Worm (Caenorhabditis elegans): ENCODE results near the gene C44H9.7.

C44H9.7 gene

DNA sequence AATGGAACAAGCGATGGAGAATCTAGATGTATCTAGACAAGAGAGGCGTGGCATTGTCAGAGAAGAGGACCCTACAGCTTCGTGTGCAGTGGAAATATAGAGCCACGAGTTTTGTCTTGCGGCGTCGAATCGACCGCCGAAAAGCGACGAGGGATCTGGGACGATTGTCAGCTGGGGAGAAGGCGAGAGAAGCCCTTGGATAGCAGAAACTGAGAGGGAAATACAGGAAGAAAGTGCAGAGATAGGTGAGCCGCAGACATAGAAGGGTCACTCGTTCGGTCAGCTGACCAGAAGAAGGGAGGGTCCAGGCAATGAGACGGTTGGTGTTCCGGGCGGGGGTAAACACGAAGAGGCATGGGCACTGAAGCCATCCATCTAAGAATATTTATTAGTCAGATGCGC lies 40.2 kb downstream of the C44H9.7 start (continued):
- TF ChIP-seq F49E8.2 (tag; optimal IDR thresholded peaks at IDR 0.05; ENCODE audit: insufficient read depth) (no peak), lin-40 (tag; optimal IDR thresholded peaks at IDR 0.05) (peak; percentile 19), sptf-2 (GFP tag; optimal IDR thresholded peaks at IDR 0.05) (no peak), madf-10 (tag; optimal IDR thresholded peaks at IDR 0.05) (peak; percentile 81), egl-44 (GFP tag; IDR thresholded peaks at IDR 0.05) (0 out of 2 replicates have a peak, but pooled peaks have one; percentile 58), unc-130 (GFP tag; optimal IDR thresholded peaks at IDR 0.05) (no peak)

DNA sequence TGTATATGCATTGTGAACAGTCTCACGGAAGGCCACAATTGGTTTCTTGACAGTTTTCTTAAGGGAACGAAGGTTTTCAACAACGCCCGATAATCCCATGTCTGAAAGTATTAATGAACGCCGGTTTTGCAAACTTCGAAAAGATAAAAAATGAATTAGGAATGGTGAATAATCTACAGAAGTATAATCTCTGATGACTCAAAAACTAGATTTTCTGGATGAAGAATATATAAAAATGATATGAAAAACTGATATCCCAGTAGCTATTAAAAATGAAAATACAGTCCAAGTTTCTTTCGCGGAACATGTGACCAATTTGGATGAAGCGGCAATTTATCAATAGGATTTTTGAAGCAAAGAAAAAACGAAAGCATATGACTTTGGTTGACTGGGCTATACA lies 40.6 kb downstream of the C44H9.7 start, which contains the start of gene ZC443.3:
ZC443.3 (minus strand) TSS at position 101 of the 400 bp plus-strand sequence.
- TF ChIP-seq pha-4 (tag; optimal IDR thresholded peaks at IDR 0.05): no peak
- TF ChIP-seq ama-1 (optimal IDR thresholded peaks at IDR 0.05): no peak
- TF ChIP-seq ama-1 (GFP tag; optimal IDR thresholded peaks at IDR 0.05): no peak
- TF ChIP-seq pbrm-1 (GFP tag; IDR thresholded peaks at IDR 0.05): no peak
- no peak for TF ChIP-seq nhr-90 (tag; optimal IDR thresholded peaks at IDR 0.05)
- no peak for TF ChIP-seq lin-35 (GFP tag; optimal IDR thresholded peaks at IDR 0.05)
- no peak for TF ChIP-seq ceh-27 (GFP tag; optimal IDR thresholded peaks at IDR 0.05)
- no peak for TF ChIP-seq K12H6.12 (tag; optimal IDR thresholded peaks at IDR 0.05)

DNA sequence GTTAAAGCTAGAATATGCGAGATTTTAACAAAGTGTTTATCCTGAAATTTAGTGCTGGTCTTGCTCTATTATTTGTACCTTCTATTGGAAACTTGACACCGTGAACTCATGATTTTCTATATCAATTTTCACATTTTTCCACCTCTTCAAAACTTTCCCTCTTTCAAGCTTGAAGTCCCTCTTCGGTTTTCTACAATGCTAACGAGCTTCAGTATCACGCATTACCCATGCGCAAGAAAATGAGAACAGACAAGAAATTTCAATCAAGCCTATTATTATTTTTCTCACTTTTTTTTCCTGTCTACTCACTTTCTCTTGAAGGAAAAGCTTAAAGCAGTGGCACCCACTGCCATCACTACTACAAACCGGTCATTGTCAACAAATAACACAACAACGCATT lies 42.9 kb downstream of the C44H9.7 start:
- TF ChIP-seq K11D2.4 (GFP tag; IDR thresholded peaks at IDR 0.05) (0 out of 2 replicates have a peak, but pooled peaks have one; percentile 14), nhr-179 (tag; optimal IDR thresholded peaks at IDR 0.05) (no peak), lir-1 (GFP tag; conservative IDR thresholded peaks at IDR 0.05) (peak; percentile 43; the same call in 1 of the 2 replicates), C06A6.2 (GFP tag; conservative IDR thresholded peaks at IDR 0.05) (peak; percentile 12; the same call in 1 of the 2 replicates), nfyb-1 (GFP tag; IDR thresholded peaks at IDR 0.05) (0 out of 2 replicates have a peak, but pooled peaks have one; percentile 63), lin-40 (tag; optimal IDR thresholded peaks at IDR 0.05) (no peak), Y95B8A.8 (GFP tag; IDR thresholded peaks at IDR 0.05) (0 out of 2 replicates have a peak, but pooled peaks have one; percentile 20), F23B12.7 (tag; optimal IDR thresholded peaks at IDR 0.05; ENCODE audit: insufficient read depth) (no peak), cebp-1 (GFP tag; IDR thresholded peaks at IDR 0.05) (no peak), cebp-1 (tag; optimal IDR thresholded peaks at IDR 0.05) (peak; percentile 23), ama-1 (optimal IDR thresholded peaks at IDR 0.05) (no peak), ama-1 (GFP tag; optimal IDR thresholded peaks at IDR 0.05) (peak in 1 of 2 experiments; percentile 55)

DNA sequence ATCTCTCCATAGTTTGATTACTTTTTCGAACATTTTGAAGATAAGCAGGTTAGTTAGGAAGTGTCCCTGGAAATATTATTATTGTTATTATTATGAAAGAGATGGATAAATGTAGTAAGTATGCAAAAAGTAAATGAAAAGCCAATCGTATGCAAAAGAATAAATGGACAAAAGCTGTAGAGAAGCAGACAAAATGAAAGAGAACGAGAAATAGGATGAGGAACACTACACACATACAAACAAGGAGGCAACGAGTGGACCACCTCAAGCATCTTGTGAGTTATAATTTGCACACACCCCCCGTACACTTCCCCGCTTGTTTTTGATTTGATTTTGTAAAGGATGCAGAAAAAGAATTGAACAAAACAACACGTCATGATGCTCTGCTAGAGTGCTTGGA lies 43.5 kb downstream of the C44H9.7 start, which contains the start of gene ZC443.2:
ZC443.2 (minus strand) TSS at position 67 of the 400 bp plus-strand sequence.
- TF ChIP-seq ceh-27 (GFP tag; optimal IDR thresholded peaks at IDR 0.05) (peak; percentile 47), unc-62 (GFP tag; optimal IDR thresholded peaks at IDR 0.05) (no peak)

- no peak for TF ChIP-seq madf-3 (GFP tag; IDR thresholded peaks at IDR 0.05)
- no peak for TF ChIP-seq nfyb-1 (GFP tag; IDR thresholded peaks at IDR 0.05)
- TF ChIP-seq T07F8.4 (tag; optimal IDR thresholded peaks at IDR 0.05): no peak
- TF ChIP-seq hsf-1 (GFP tag; IDR thresholded peaks at IDR 0.05): no peak
- TF ChIP-seq ztf-28 (GFP tag; IDR thresholded peaks at IDR 0.05): no peak
- TF ChIP-seq unc-62 (GFP tag; optimal IDR thresholded peaks at IDR 0.05): no peak
- no peak for TF ChIP-seq lir-1 (GFP tag; conservative IDR thresholded peaks at IDR 0.05)
- TF ChIP-seq egl-44 (GFP tag; IDR thresholded peaks at IDR 0.05): no peak
- TF ChIP-seq sdz-38 (tag; optimal IDR thresholded peaks at IDR 0.05): no peak
- TF ChIP-seq aptf-2 (GFP tag; conservative IDR thresholded peaks at IDR 0.05): no peak
- TF ChIP-seq lin-54 (GFP tag; optimal IDR thresholded peaks at IDR 0.05): no peak
Measured at ce11 chrV:12809876-12810275, 44.8 kb downstream of the C44H9.7 start, which contains the start of gene ZC443.1. TSS of gene ZC443.1 (minus strand) at chrV:12810080.
